Fruit fly (Drosophila melanogaster) whole organism, embryonic: ENCODE data around the gene sob.

Source experiments
- Ada2b ChIP-seq: fragments of 200-800 bp; sonication (Bioruptor generic); IDR thresholded peaks from 2 replicates; pipeline ENCODE4 v1.3.6; 2022; ENCODE audit warnings: missing biosample characterization, missing genetic modification characterization
- Bgb ChIP-seq: fragments of 200-800 bp; sonication (Bioruptor generic); IDR thresholded peaks from 2 replicates; pipeline ENCODE4 v1.3.6; 2022; ENCODE audit warnings: missing biosample characterization, missing genetic modification characterization; ENCODE audit not compliant: partially characterized antibody
- CG10321 ChIP-seq: fragments of 200-800 bp; sonication (Bioruptor generic); IDR thresholded peaks from 2 replicates; pipeline ENCODE4 v1.3.6; 2022; ENCODE audit warnings: missing biosample characterization, missing genetic modification characterization
- CG11093 ChIP-seq: fragments of 200-800 bp; sonication (Bioruptor generic); IDR thresholded peaks from 3 replicates; pipeline ENCODE4 v1.3.6; 2022; ENCODE audit warnings: missing biosample characterization, missing genetic modification characterization
- CG12155 ChIP-seq: fragments of 200-800 bp; sonication (Bioruptor generic); optimal IDR thresholded peaks from 3 replicates; lab custom pipeline; 2016; ENCODE audit warnings: missing biosample characterization, missing genetic modification characterization
- CG12219 ChIP-seq: fragments of 200-800 bp; sonication (Bioruptor generic); optimal IDR thresholded peaks from 3 replicates; lab custom pipeline; 2018; ENCODE audit warnings: missing biosample characterization, mild to moderate bottlenecking, missing genetic modification characterization
- CG12769 ChIP-seq: fragments of 200-800 bp; sonication (Bioruptor generic); optimal IDR thresholded peaks from 2 replicates; lab custom pipeline; 2019; ENCODE audit warnings: missing biosample characterization, mild to moderate bottlenecking, missing genetic modification characterization, moderate library complexity
- CG12942 ChIP-seq: fragments of 200-800 bp; sonication (Bioruptor generic); optimal IDR thresholded peaks from 3 replicates; lab custom pipeline; 2016; ENCODE audit warnings: missing biosample characterization, missing genetic modification characterization
- CG14710 ChIP-seq: fragments of 200-800 bp; sonication (Bioruptor generic); optimal IDR thresholded peaks from 3 replicates; lab custom pipeline; 2019; ENCODE audit warnings: missing biosample characterization, mild to moderate bottlenecking, missing genetic modification characterization, moderate library complexity
- CG15479 ChIP-seq: fragments of 200-800 bp; sonication (Bioruptor generic); optimal IDR thresholded peaks from 3 replicates; lab custom pipeline; 2019; ENCODE audit warnings: missing biosample characterization, mild to moderate bottlenecking, missing genetic modification characterization, moderate library complexity
- CG17612 ChIP-seq: fragments of 200-800 bp; sonication (Bioruptor generic); IDR thresholded peaks from 2 replicates; pipeline ENCODE4 v1.3.6; 2022; ENCODE audit warnings: missing biosample characterization, missing genetic modification characterization
- CG17802 ChIP-seq: fragments of 200-800 bp; sonication (Bioruptor generic); optimal IDR thresholded peaks from 2 replicates; lab custom pipeline; 2018; ENCODE audit warnings: missing biosample characterization, mild to moderate bottlenecking, missing genetic modification characterization, moderate library complexity
- CG2116 ChIP-seq: fragments of 200-800 bp; sonication (Bioruptor generic); optimal IDR thresholded peaks from 3 replicates; lab custom pipeline; 2018; ENCODE audit warnings: missing biosample characterization, mild to moderate bottlenecking, missing genetic modification characterization
- CG2120 ChIP-seq: fragments of 200-800 bp; sonication (Bioruptor generic); optimal IDR thresholded peaks from 3 replicates; lab custom pipeline; 2016; ENCODE audit warnings: missing biosample characterization, missing genetic modification characterization
- CG3407 ChIP-seq: fragments of 200-800 bp; sonication (Bioruptor generic); optimal IDR thresholded peaks from 2 replicates; lab custom pipeline; 2018; ENCODE audit warnings: missing biosample characterization, mild to moderate bottlenecking, missing genetic modification characterization
- CG7928 ChIP-seq: fragments of 200-800 bp; sonication (Bioruptor generic); optimal IDR thresholded peaks from 2 replicates; lab custom pipeline; 2017; ENCODE audit warnings: missing biosample characterization, mild to moderate bottlenecking, missing genetic modification characterization
- CG8290 ChIP-seq, 3 experiments: fragments of 200-800 bp; sonication (Bioruptor generic); optimal IDR thresholded peaks; 2 replicates each; lab custom pipeline; 2016 to 2019; ENCODE audit warnings: missing biosample characterization in 3 of 3, missing genetic modification characterization in 3 of 3, mild to moderate bottlenecking in 2 of 3, moderate library complexity in 1 of 3
- D19B ChIP-seq: fragments of 200-800 bp; sonication (Bioruptor generic); optimal IDR thresholded peaks from 2 replicates; lab custom pipeline; 2017; ENCODE audit warnings: missing biosample characterization, mild to moderate bottlenecking, missing genetic modification characterization
- Eip74EF ChIP-seq, 2 experiments: fragments of 200-800 bp in 1 of 2; fragments of >200 bp in 1 of 2; sonication (Bioruptor generic) in 1 of 2; optimal IDR thresholded peaks; 2 replicates each; lab custom pipeline; 2017 to 2019; ENCODE audit warnings: missing biosample characterization in 2 of 2, missing genetic modification characterization in 2 of 2, mild to moderate bottlenecking in 1 of 2, moderate library complexity in 1 of 2
- Ets97D ChIP-seq: fragments of 200-800 bp; sonication (Bioruptor generic); optimal IDR thresholded peaks from 3 replicates; lab custom pipeline; 2016; ENCODE audit warnings: missing biosample characterization, missing genetic modification characterization
- H2.0 ChIP-seq: fragments of 200-800 bp; sonication (Bioruptor generic); IDR thresholded peaks from 2 replicates; pipeline ENCODE4 v1.3.6; 2022; ENCODE audit warnings: missing biosample characterization, missing genetic modification characterization
- HLH3B ChIP-seq: fragments of 200-800 bp; sonication (Bioruptor generic); IDR thresholded peaks from 2 replicates; pipeline ENCODE4 v1.3.6; 2022; ENCODE audit warnings: missing biosample characterization, missing genetic modification characterization
- Hand ChIP-seq: fragments of 200-800 bp; sonication (Bioruptor generic); optimal IDR thresholded peaks from 2 replicates; lab custom pipeline; 2017; ENCODE audit warnings: mild to moderate bottlenecking, missing biosample characterization, missing genetic modification reagents, missing genetic modification characterization
- MBD-R2 ChIP-seq: fragments of 200-800 bp; sonication (Bioruptor generic); IDR thresholded peaks from 2 replicates; pipeline ENCODE4 v1.3.6; 2022; ENCODE audit warnings: missing biosample characterization, missing genetic modification characterization
- Mes4 ChIP-seq: fragments of 200-800 bp; sonication (Bioruptor generic); optimal IDR thresholded peaks from 2 replicates; lab custom pipeline; 2016; ENCODE audit warnings: missing biosample characterization, missing genetic modification characterization
- NK7.1 ChIP-seq: fragments of 200-800 bp; sonication (Bioruptor generic); optimal IDR thresholded peaks from 3 replicates; lab custom pipeline; 2016; ENCODE audit warnings: missing biosample characterization, missing genetic modification characterization
- Opbp ChIP-seq: fragments of 200-800 bp; sonication (Bioruptor generic); IDR thresholded peaks from 3 replicates; pipeline ENCODE4 v1.3.6; 2022; ENCODE audit warnings: missing biosample characterization, missing genetic modification characterization; ENCODE audit not compliant: partially characterized antibody
- Optix ChIP-seq: fragments of 200-800 bp; sonication (Bioruptor generic); IDR thresholded peaks from 3 replicates; pipeline ENCODE4 v1.3.6; 2022; ENCODE audit warnings: missing biosample characterization, missing genetic modification characterization
- Sin3A ChIP-seq: fragments of >200 bp; optimal IDR thresholded peaks from 2 replicates; lab custom pipeline; 2018
- Sry-β ChIP-seq: fragments of 200-800 bp; sonication (Bioruptor generic); optimal IDR thresholded peaks from 2 replicates; lab custom pipeline; 2018; ENCODE audit warnings: missing biosample characterization, mild to moderate bottlenecking, missing genetic modification characterization, moderate library complexity
- Trl ChIP-seq, 3 experiments: fragments of >200 bp in 2 of 3; fragments of 200-800 bp in 1 of 3; sonication (Bioruptor generic) in 1 of 3; optimal IDR thresholded peaks; 2 replicates in 1 of 3; 3 replicates in 2 of 3; lab custom pipeline; 2016 to 2017; ENCODE audit warnings: missing biosample characterization in 1 of 3, missing genetic modification characterization in 1 of 3
- abd-A ChIP-seq: fragments of 200-800 bp; sonication (Bioruptor generic); optimal IDR thresholded peaks from 3 replicates; lab custom pipeline; 2019; ENCODE audit warnings: missing biosample characterization, mild to moderate bottlenecking, missing genetic modification characterization, moderate library complexity
- cas ChIP-seq: fragments of 200-800 bp; sonication (Bioruptor generic); IDR thresholded peaks from 2 replicates; pipeline ENCODE4 v1.3.6; 2022; ENCODE audit warnings: missing biosample characterization, missing genetic modification characterization
- cato ChIP-seq: fragments of 200-800 bp; sonication (Bioruptor generic); optimal IDR thresholded peaks from 2 replicates; lab custom pipeline; 2016; ENCODE audit warnings: missing biosample characterization, missing genetic modification characterization, borderline replicate concordance
- dm ChIP-seq: fragments of 200-800 bp; sonication (Bioruptor generic); optimal IDR thresholded peaks from 3 replicates; lab custom pipeline; 2016; ENCODE audit warnings: missing biosample characterization, missing genetic modification characterization
- dmrt99B ChIP-seq: fragments of 200-800 bp; sonication (Bioruptor generic); optimal IDR thresholded peaks from 2 replicates; lab custom pipeline; 2018; ENCODE audit warnings: missing biosample characterization, mild to moderate bottlenecking, missing genetic modification characterization, moderate library complexity
- oc ChIP-seq: fragments of 200-800 bp; sonication (Bioruptor generic); optimal IDR thresholded peaks from 2 replicates; lab custom pipeline; 2018; ENCODE audit warnings: missing biosample characterization, mild to moderate bottlenecking, missing genetic modification characterization, moderate library complexity
- pan ChIP-seq, 4 experiments: fragments of >200 bp in 3 of 4; fragments of 200-800 bp in 1 of 4; sonication (Bioruptor generic) in 1 of 4; optimal IDR thresholded peaks in 3 of 4; IDR thresholded peaks in 1 of 4; 2 replicates each; pipeline versions ENCODE4 v1.3.6 to Lab custom; 2017 to 2022; ENCODE audit warnings: missing biosample characterization in 2 of 4, missing genetic modification characterization in 2 of 4, mixed read lengths in 1 of 4
- pum ChIP-seq: fragments of 200-800 bp; sonication (Bioruptor generic); optimal IDR thresholded peaks from 2 replicates; lab custom pipeline; 2016; ENCODE audit warnings: missing biosample characterization, missing genetic modification characterization
- sd ChIP-seq: fragments of 200-800 bp; sonication (Bioruptor generic); optimal IDR thresholded peaks from 3 replicates; lab custom pipeline; 2018; ENCODE audit warnings: missing biosample characterization, mild to moderate bottlenecking, missing genetic modification characterization, moderate library complexity
- sna ChIP-seq: fragments of 200-800 bp; sonication (Bioruptor generic); IDR thresholded peaks from 2 replicates; pipeline ENCODE4 v1.3.6; 2022; ENCODE audit warnings: missing biosample characterization, missing genetic modification characterization; ENCODE audit not compliant: partially characterized antibody
- sob ChIP-seq: fragments of 200-800 bp; sonication (Bioruptor generic); IDR thresholded peaks from 2 replicates; pipeline ENCODE4 v1.3.6; 2022; ENCODE audit warnings: missing biosample characterization, missing genetic modification characterization
- sr ChIP-seq: fragments of 200-800 bp; sonication (Bioruptor generic); IDR thresholded peaks from 3 replicates; pipeline ENCODE4 v1.3.6; 2022; ENCODE audit warnings: missing biosample characterization, missing genetic modification characterization
- tio ChIP-seq: fragments of 200-800 bp; sonication (Bioruptor generic); optimal IDR thresholded peaks from 2 replicates; lab custom pipeline; 2017; ENCODE audit warnings: missing biosample characterization, missing genetic modification characterization, inconsistent platforms
- tx ChIP-seq: fragments of 200-800 bp; sonication (Bioruptor generic); optimal IDR thresholded peaks from 2 replicates; lab custom pipeline; 2016; ENCODE audit warnings: missing biosample characterization, missing genetic modification characterization
- unpg ChIP-seq: fragments of 200-800 bp; sonication (Bioruptor generic); optimal IDR thresholded peaks from 3 replicates; lab custom pipeline; 2018; ENCODE audit warnings: missing biosample characterization, mild to moderate bottlenecking, missing genetic modification characterization, moderate library complexity
- wek ChIP-seq: fragments of 200-800 bp; sonication (Bioruptor generic); optimal IDR thresholded peaks from 3 replicates; lab custom pipeline; 2018; ENCODE audit warnings: missing biosample characterization, mild to moderate bottlenecking, missing genetic modification characterization, moderate library complexity
- wor ChIP-seq: fragments of 200-800 bp; sonication (Bioruptor generic); IDR thresholded peaks from 2 replicates; pipeline ENCODE4 v1.3.6; 2022; ENCODE audit warnings: missing biosample characterization, missing genetic modification characterization

The sob gene

dm6 chr2L:3600847-3601246, 20.3 kb upstream of the sob start (continued):
- no peak for TF ChIP-seq Ets97D
- TF ChIP-seq Eip74EF (GFP tag; optimal IDR thresholded peaks at IDR 0.05; lab: Kevin White, UChicago) = no peak
- TF ChIP-seq CG2120 (GFP tag; lab: Kevin White, UChicago) = no peak
- no peak for TF ChIP-seq tio (GFP tag; lab: Kevin White, UChicago)
- TF ChIP-seq sna = no peak
- TF ChIP-seq CG3407 (GFP tag; lab: Kevin White, UChicago) = no peak

- no peak for TF ChIP-seq Opbp
- no peak for TF ChIP-seq CG12155 (GFP tag; lab: Kevin White, UChicago)
- no peak for TF ChIP-seq tx (GFP tag; lab: Kevin White, UChicago)
- TF ChIP-seq wek = no peak
- TF ChIP-seq CG10321 (GFP tag; lab: Robert Waterston, UW) = no peak
- TF ChIP-seq H2.0 (GFP tag; lab: Robert Waterston, UW) = peak; percentile 29; the same call in 1 of the 2 replicates
- TF ChIP-seq sd (tag; lab: Kevin White, UChicago) = no peak
- peak; percentile 67; the same call in 2 of the 3 replicates for TF ChIP-seq Optix (GFP tag; lab: Robert Waterston, UW)
- peak; percentile 41; the same call in 1 of the 2 replicates for TF ChIP-seq Ada2b
- TF ChIP-seq oc = peak; percentile 6
- no peak for TF ChIP-seq CG12942 (GFP tag; lab: Kevin White, UChicago)
- peak; percentile 72; the same call in 1 of the 2 replicates for TF ChIP-seq sob
- TF ChIP-seq HLH3B (GFP tag; lab: Robert Waterston, UW) = peak; percentile 49; the same call in 1 of the 2 replicates
- no peak for TF ChIP-seq NK7.1 (GFP tag; lab: Kevin White, UChicago)
- no peak for TF ChIP-seq MBD-R2 (GFP tag; lab: Robert Waterston, UW)
- TF ChIP-seq D19B (GFP tag; lab: Kevin White, UChicago) = no peak
- peak; percentile 63 for TF ChIP-seq dmrt99B (tag; lab: Kevin White, UChicago)
- TF ChIP-seq CG17612 = no peak
- TF ChIP-seq dm (GFP tag; lab: Kevin White, UChicago) = no peak
- TF ChIP-seq abd-A = no peak
- peak; percentile 58; the same call in 1 of the 3 replicates for TF ChIP-seq sr (GFP tag; lab: Robert Waterston, UW)
- TF ChIP-seq CG8290 (GFP tag; optimal IDR thresholded peaks at IDR 0.05; lab: Kevin White, UChicago) = peak; percentile 22
- peak in 1 of 2 experiments; percentile 36 for TF ChIP-seq CG8290 (tag; optimal IDR thresholded peaks at IDR 0.05; lab: Kevin White, UChicago)
- TF ChIP-seq CG7928 = no peak
- peak; percentile 40 for TF ChIP-seq unpg (GFP tag; lab: Kevin White, UChicago)
- no peak for TF ChIP-seq CG12769
- no peak for TF ChIP-seq CG15479 (GFP tag; lab: Kevin White, UChicago)
- TF ChIP-seq CG2116 = no peak
- TF ChIP-seq CG14710 (tag; lab: Kevin White, UChicago) = peak; percentile 51
- no peak for TF ChIP-seq pan (optimal IDR thresholded peaks at IDR 0.05; lab: Kevin White, UChicago)
- TF ChIP-seq pan (GFP tag; optimal IDR thresholded peaks at IDR 0.05 in 1 of 2, IDR thresholded peaks at IDR 0.05 in 1 of 2) = peak in 1 of 2 experiments; percentile 54
- TF ChIP-seq Sry-β (GFP tag; lab: Kevin White, UChicago) = no peak
- no peak for TF ChIP-seq Sin3A (lab: Kevin White, UChicago)
- TF ChIP-seq Trl (optimal IDR thresholded peaks at IDR 0.05; lab: Kevin White, UChicago) = no peak
- peak; percentile 29 for TF ChIP-seq Trl (GFP tag; optimal IDR thresholded peaks at IDR 0.05; lab: Kevin White, UChicago)
- TF ChIP-seq CG11093 = no peak
- TF ChIP-seq wor (GFP tag; lab: Robert Waterston, UW) = peak; percentile 29; the same call in 1 of the 2 replicates
- peak; percentile 25 for TF ChIP-seq CG12219
- no peak for TF ChIP-seq Hand (GFP tag; lab: Kevin White, UChicago)
- TF ChIP-seq cato (GFP tag; lab: Kevin White, UChicago) = peak; percentile 9
- peak; percentile 12 for TF ChIP-seq CG17802 (tag; lab: Kevin White, UChicago)
- peak; percentile 51 for TF ChIP-seq pum (GFP tag; lab: Kevin White, UChicago)
- no peak for TF ChIP-seq Mes4
- TF ChIP-seq Bgb (GFP tag; lab: Robert Waterston, UW) = no peak
- TF ChIP-seq cas = no peak
Measured at dm6 chr2L:3598485-3598884, 17.9 kb upstream of the sob start.
